Worm (Caenorhabditis elegans) whole organism, L3 larva: ENCODE data around the gene oac-56.

Experiments used
- ZK546.5 ChIP-seq: sonication (generic microtip); optimal IDR thresholded peaks from 2 replicates; lab custom pipeline; 2017; ENCODE audit warnings: missing biosample characterization, missing genetic modification characterization
- ceh-16 ChIP-seq: sonication (generic microtip); optimal IDR thresholded peaks from 2 replicates; lab custom pipeline; 2017; ENCODE audit warnings: missing biosample characterization, missing genetic modification characterization
- ceh-28 ChIP-seq: fragments of 150-350 bp; optimal IDR thresholded peaks from 2 replicates; lab custom pipeline; 2014; ENCODE audit warnings: missing biosample characterization, missing genetic modification reagents, missing genetic modification characterization
- ceh-9 ChIP-seq: sonication (generic microtip); optimal IDR thresholded peaks from 2 replicates; lab custom pipeline; 2018; ENCODE audit warnings: missing biosample characterization, missing genetic modification characterization
- daf-12 ChIP-seq: fragments of 150-350 bp; optimal IDR thresholded peaks from 2 replicates; lab custom pipeline; 2014; ENCODE audit warnings: missing biosample characterization, missing genetic modification reagents, missing genetic modification characterization
- egl-5 ChIP-seq: fragments of 150-350 bp; optimal IDR thresholded peaks from 2 replicates; lab custom pipeline; 2017; ENCODE audit warnings: missing biosample characterization, missing genetic modification reagents, missing genetic modification characterization, inconsistent platforms
- elt-1 ChIP-seq: fragments of 150-350 bp; optimal IDR thresholded peaks from 2 replicates; lab custom pipeline; 2014; ENCODE audit warnings: missing biosample characterization, missing genetic modification characterization
- elt-3 ChIP-seq, 3 experiments: fragments of 150-350 bp in 1 of 3; sonication (generic microtip) in 2 of 3; optimal IDR thresholded peaks; 2 replicates in 2 of 3; 4 replicates in 1 of 3; lab custom pipeline; 2014 to 2017; ENCODE audit warnings: missing biosample characterization in 3 of 3, missing genetic modification characterization in 3 of 3
- fkh-10 ChIP-seq: sonication (generic microtip); optimal IDR thresholded peaks from 2 replicates; lab custom pipeline; 2017; ENCODE audit warnings: missing biosample characterization, missing genetic modification reagents, missing genetic modification characterization
- fos-1 ChIP-seq: fragments of 150-350 bp; optimal IDR thresholded peaks from 2 replicates; lab custom pipeline; 2014; ENCODE audit warnings: missing biosample characterization, missing genetic modification characterization
- hmg-11 ChIP-seq: sonication (generic microtip); optimal IDR thresholded peaks from 2 replicates; lab custom pipeline; 2016; ENCODE audit warnings: missing genetic modification characterization, missing compliant biosample characterization
- jun-1 ChIP-seq: fragments of 150-350 bp; optimal IDR thresholded peaks from 2 replicates; lab custom pipeline; 2014; ENCODE audit warnings: missing biosample characterization, missing genetic modification reagents, missing genetic modification characterization
- lin-15B ChIP-seq: fragments of 150-350 bp; optimal IDR thresholded peaks from 2 replicates; lab custom pipeline; 2014; ENCODE audit warnings: missing biosample characterization, missing genetic modification characterization
- lin-39 ChIP-seq: fragments of 150-350 bp; optimal IDR thresholded peaks from 2 replicates; lab custom pipeline; 2018; ENCODE audit warnings: missing biosample characterization, missing genetic modification reagents, missing genetic modification characterization
- mml-1 ChIP-seq: fragments of 150-350 bp; sonication (generic microtip); optimal IDR thresholded peaks from 3 replicates; lab custom pipeline; 2014; ENCODE audit warnings: missing biosample characterization, missing genetic modification characterization
- nfya-1 ChIP-seq: sonication (generic microtip); optimal IDR thresholded peaks from 2 replicates; lab custom pipeline; 2017; ENCODE audit warnings: missing genetic modification characterization, mild to moderate bottlenecking, missing compliant biosample characterization, antibody characterized with exemption, moderate library complexity; ENCODE audit not compliant: insufficient read depth
- nhr-12 ChIP-seq: fragments of 150-350 bp; optimal IDR thresholded peaks from 2 replicates; lab custom pipeline; 2014; ENCODE audit warnings: missing biosample characterization, missing genetic modification characterization
- nhr-23 ChIP-seq: fragments of 150-350 bp; optimal IDR thresholded peaks from 2 replicates; lab custom pipeline; 2014; ENCODE audit warnings: missing biosample characterization, missing genetic modification reagents, missing genetic modification characterization
- nhr-237 ChIP-seq: fragments of 150-350 bp; optimal IDR thresholded peaks from 2 replicates; lab custom pipeline; 2014; ENCODE audit warnings: missing biosample characterization, missing genetic modification characterization
- nhr-25 ChIP-seq: sonication (generic microtip); optimal IDR thresholded peaks from 2 replicates; lab custom pipeline; 2017; ENCODE audit warnings: missing biosample characterization, missing genetic modification characterization
- nhr-43 ChIP-seq: sonication (generic microtip); optimal IDR thresholded peaks from 2 replicates; lab custom pipeline; 2016; ENCODE audit warnings: mild to moderate bottlenecking, missing genetic modification characterization, missing compliant biosample characterization; ENCODE audit not compliant: poor library complexity, severe bottlenecking
- nhr-67 ChIP-seq: fragments of 150-350 bp; optimal IDR thresholded peaks from 2 replicates; lab custom pipeline; 2014; ENCODE audit warnings: missing biosample characterization, missing genetic modification characterization
- nhr-76 ChIP-seq: fragments of 150-350 bp; sonication (generic microtip); optimal IDR thresholded peaks from 5 replicates; lab custom pipeline; 2014; ENCODE audit warnings: missing biosample characterization, missing genetic modification characterization
- nhr-77 ChIP-seq: fragments of 150-350 bp; optimal IDR thresholded peaks from 2 replicates; lab custom pipeline; 2014; ENCODE audit warnings: missing biosample characterization, missing genetic modification characterization
- sea-2 ChIP-seq: fragments of 150-350 bp; sonication (generic microtip); optimal IDR thresholded peaks from 4 replicates; lab custom pipeline; 2014; ENCODE audit warnings: missing biosample characterization, missing genetic modification reagents, missing genetic modification characterization
- snpc-4 ChIP-seq: fragments of 150-350 bp; optimal IDR thresholded peaks from 2 replicates; lab custom pipeline; 2014; ENCODE audit warnings: missing biosample characterization, missing genetic modification characterization
- tbx-2 ChIP-seq: sonication (generic microtip); optimal IDR thresholded peaks from 2 replicates; lab custom pipeline; 2016; ENCODE audit warnings: mild to moderate bottlenecking, missing genetic modification characterization, missing compliant biosample characterization
- unc-39 ChIP-seq: sonication (generic microtip); optimal IDR thresholded peaks from 4 replicates; lab custom pipeline; 2017; ENCODE audit warnings: missing biosample characterization, missing genetic modification characterization
- unc-62 ChIP-seq: fragments of 150-350 bp; sonication (generic microtip); optimal IDR thresholded peaks from 4 replicates; lab custom pipeline; 2014; ENCODE audit warnings: missing biosample characterization, missing genetic modification reagents, missing genetic modification characterization

Gene oac-56

DNA sequence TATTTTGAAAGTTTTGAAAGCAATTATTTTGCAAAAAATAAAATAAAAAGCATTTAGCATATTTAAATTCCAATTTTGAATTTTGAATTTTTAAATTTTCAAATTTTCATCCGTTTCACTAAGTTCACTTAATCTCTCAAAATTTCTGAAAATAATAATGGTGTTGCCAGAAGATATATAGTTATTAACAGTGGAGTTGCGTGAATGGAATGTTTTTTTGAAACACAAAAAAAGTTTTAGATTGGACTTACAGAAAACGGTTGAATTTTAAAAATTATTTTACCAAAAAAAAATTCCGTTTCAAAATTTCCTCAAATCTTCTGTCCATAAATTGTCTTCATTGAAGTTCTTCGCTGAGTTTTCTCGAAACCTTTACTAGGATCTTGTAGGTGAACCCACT, 40.7 kb upstream of the oac-56 start:
- TF ChIP-seq elt-1 (no peak), snpc-4 (tag; lab: Kevin White, UChicago) (no peak), ZK546.5 (tag; lab: Kevin White, UChicago) (no peak), fkh-10 (GFP tag; lab: Kevin White, UChicago) (no peak), nhr-43 (tag; lab: Kevin White, UChicago) (no peak), egl-5 (tag; lab: Kevin White, UChicago) (no peak), nfya-1 (tag; lab: Kevin White, UChicago) (no peak)
- TF ChIP-seq, all 47 proteins: peak for 0

DNA sequence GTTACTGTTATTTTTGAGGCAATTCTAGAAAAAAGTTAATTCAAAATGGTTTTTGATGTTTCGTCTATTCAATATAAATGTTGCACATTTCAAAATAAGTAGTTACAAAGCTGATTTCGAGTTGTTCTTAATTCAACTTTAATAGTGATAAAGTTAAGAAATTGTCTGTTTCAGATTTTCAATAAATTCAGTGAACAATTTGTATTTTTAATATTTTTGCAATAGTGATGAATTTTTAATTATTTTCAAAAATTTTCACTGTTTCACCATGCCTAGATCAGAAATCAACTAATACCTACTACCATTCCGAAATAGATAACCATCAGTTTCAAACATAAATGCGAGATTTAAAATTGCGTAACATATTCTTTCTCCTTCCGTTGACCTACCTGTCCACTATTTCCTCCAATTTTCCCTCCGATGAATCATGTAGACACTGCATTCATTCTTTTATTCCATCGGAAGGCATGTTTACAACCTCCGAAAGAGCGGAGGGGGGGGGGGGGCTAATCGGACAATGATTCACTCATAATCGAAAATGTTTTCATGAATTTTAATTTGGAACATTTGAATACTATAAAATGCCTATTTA, 39.6 kb upstream of the oac-56 start:
- TF ChIP-seq elt-3 (tag; optimal IDR thresholded peaks at IDR 0.05; lab: Kevin White, UChicago) (no peak), nhr-76 (no peak), ceh-9 (tag; lab: Kevin White, UChicago) (no peak), jun-1 (tag; lab: Kevin White, UChicago) (no peak), nhr-237 (tag; lab: Kevin White, UChicago) (no peak), nhr-25 (tag; lab: Kevin White, UChicago) (peak; percentile 37), fos-1 (tag; lab: Kevin White, UChicago) (no peak), nhr-23 (tag; lab: Kevin White, UChicago) (peak; percentile 58), sea-2 (no peak), ceh-28 (tag; lab: Kevin White, UChicago) (no peak), hmg-11 (tag; lab: Kevin White, UChicago) (no peak), unc-39 (tag; lab: Kevin White, UChicago) (no peak), lin-15B (tag; lab: Kevin White, UChicago) (no peak), ceh-16 (tag; lab: Kevin White, UChicago) (no peak), elt-1 (peak; percentile 5), nhr-67 (no peak), unc-62 (GFP tag; lab: Kevin White, UChicago) (no peak), egl-5 (tag; lab: Kevin White, UChicago) (no peak)
- TF ChIP-seq, all 47 proteins: peak for 3

DNA sequence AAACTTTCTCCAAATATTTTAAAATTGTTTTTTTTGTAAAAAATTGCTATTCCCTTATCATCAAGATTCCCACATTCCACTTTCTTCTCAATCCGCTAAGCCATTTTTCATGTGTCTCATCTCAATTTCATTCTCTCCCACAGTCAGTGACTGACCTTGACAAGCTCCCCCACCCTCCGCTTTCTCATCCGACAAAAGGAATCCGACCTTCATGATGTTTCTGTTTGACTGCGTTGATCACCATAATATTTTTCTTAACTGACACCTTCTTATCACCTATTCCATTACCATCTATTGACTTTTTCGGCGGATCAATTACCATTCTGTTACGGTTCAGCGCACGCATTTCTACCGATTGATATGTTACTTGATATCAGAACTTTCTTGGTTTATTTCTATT, 38.5 kb upstream of the oac-56 start:
- TF ChIP-seq nhr-23 (tag; lab: Kevin White, UChicago) (peak; percentile 46), unc-62 (GFP tag; lab: Kevin White, UChicago) (no peak), elt-3 (tag; optimal IDR thresholded peaks at IDR 0.05; lab: Kevin White, UChicago) (peak in 1 of 3 experiments; percentile 27), nhr-25 (tag; lab: Kevin White, UChicago) (peak; percentile 85), nhr-12 (tag; lab: Kevin White, UChicago) (no peak), nhr-237 (tag; lab: Kevin White, UChicago) (no peak), ceh-28 (tag; lab: Kevin White, UChicago) (no peak)
- TF ChIP-seq, all 47 proteins: peak for 3

DNA sequence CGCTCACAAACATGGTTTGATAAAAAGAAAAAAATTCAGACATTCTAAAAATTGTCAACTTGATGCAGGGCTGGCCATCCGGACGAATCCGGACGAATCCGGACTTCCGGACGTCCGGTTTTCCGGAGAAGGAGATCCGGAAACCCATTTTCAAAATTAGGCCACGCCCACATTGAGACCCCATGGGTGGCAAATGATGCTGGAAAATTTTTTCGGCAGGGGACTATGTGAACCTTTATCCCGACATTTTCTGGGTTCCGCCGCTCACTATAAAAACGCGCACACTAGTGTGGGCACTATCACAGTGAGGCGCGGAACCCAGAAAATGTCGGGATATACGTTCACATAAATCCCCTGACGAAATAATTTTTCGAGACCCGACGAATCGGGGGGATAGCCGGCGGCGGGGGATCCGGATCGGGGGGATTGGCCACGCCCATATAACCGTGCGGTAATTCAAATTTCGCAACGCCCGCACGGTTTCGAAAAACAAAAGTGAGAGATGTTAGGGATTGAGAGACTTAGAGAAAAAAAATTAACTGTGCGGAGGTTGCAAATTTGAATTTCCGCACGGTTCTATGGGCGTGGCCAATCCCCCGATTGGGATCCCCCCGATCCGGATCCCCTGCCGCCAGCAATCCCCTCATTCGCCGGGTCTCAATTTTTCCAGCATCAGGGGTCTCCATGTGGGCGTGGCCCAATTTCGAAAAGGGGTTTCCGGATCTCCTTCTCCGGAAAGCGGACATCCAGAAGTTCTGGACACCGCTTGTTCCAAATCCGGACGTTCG, 37.4 kb upstream of the oac-56 start:
- TF ChIP-seq lin-39 (tag; lab: Kevin White, UChicago) (no peak), mml-1 (tag; lab: Kevin White, UChicago) (no peak), tbx-2 (tag; lab: Kevin White, UChicago) (no peak), nhr-23 (tag; lab: Kevin White, UChicago) (no peak), unc-62 (GFP tag; lab: Kevin White, UChicago) (no peak), nhr-77 (tag; lab: Kevin White, UChicago) (no peak)

DNA sequence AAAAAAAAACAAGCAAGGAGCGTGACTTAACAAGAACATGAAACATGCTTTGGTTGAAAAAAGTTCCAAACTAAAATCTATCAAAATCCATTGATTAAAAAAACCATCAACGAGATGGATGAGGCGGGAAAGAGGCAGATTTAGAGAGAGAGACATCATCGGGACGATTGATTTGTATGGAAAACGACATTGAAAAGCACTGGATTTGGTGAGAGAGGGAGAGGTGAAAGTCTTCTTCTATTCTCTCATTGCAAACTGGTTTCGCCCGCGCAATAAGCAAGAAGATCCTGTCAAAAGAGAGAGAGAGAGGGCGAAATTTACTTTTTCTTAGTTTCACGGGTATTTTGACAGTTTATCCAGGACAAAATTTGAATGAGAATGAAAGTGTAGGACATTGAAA, 34.6 kb upstream of the oac-56 start:
- peak; percentile 52 for TF ChIP-seq nhr-25 (tag; lab: Kevin White, UChicago)
- no peak for TF ChIP-seq nhr-77 (tag; lab: Kevin White, UChicago)
- no peak for TF ChIP-seq nhr-67
- peak; percentile 1 for TF ChIP-seq nhr-43 (tag; lab: Kevin White, UChicago)
- no peak for TF ChIP-seq daf-12 (tag; lab: Kevin White, UChicago)
- TF ChIP-seq nhr-23 (tag; lab: Kevin White, UChicago) = peak; percentile 5
